Worm (Caenorhabditis elegans): ENCODE measurements around the gene cyp-33E2.

cyp-33E2 gene

DNA sequence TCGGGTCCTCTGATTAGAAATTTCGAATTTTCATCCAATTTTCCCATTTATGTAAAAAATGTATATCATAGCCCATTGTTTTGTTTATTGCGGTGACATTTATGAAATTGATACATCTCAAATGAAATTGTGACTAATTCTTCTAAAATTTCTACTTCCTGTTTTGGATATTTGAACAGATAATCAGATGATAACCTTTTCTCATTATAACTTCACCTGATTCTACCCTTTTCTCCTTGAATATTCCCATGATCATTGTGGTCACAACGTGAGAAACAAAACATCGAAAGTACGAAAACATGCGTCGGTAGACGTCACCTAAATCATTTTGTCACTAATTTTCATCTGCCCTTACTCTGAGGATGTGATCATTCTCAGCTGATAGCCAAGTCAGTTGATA, 18.1 kb downstream of the cyp-33E2 start:
- peak; percentile 29 for TF ChIP-seq hlh-30 (tag; optimal IDR thresholded peaks at IDR 0.05; ENCODE audit: insufficient read depth)
- no peak for TF ChIP-seq daf-19 (GFP tag; conservative IDR thresholded peaks at IDR 0.05)
- no peak for TF ChIP-seq D1046.2 (GFP tag; IDR thresholded peaks at IDR 0.05)
- no peak for TF ChIP-seq daf-12 (tag; optimal IDR thresholded peaks at IDR 0.05)
- no peak for TF ChIP-seq ztf-11 (tag; optimal IDR thresholded peaks at IDR 0.05)
- TF ChIP-seq zfp-3 (GFP tag; conservative IDR thresholded peaks at IDR 0.05): no peak
- TF ChIP-seq nhr-10 (tag; optimal IDR thresholded peaks at IDR 0.05): no peak

DNA sequence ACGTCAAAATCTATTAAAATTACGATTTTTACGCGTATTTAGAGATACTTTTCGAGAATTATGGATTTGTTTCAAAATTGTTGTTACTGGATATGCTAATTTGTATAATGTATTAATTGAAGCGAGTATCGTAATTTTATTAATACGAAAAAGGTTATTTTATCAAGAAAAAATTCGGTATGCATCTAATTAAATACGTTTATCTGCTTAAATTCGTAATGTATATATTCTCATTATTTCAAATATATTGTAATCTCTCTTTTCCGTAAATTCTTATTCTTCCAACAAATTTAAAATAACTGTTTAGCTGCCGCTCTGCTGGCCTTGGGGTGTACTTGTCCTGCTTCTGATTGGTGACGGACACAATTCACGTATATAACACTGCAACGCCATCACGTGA, 18.9 kb downstream of the cyp-33E2 start, which contains the start of gene dgk-4:
dgk-4 (plus strand) TSS at position 301 of the 400 bp plus-strand sequence.
- TF ChIP-seq nhr-6 (tag; optimal IDR thresholded peaks at IDR 0.05): no peak
- no peak for TF ChIP-seq nhr-77 (tag; optimal IDR thresholded peaks at IDR 0.05)
- TF ChIP-seq attf-4 (tag; optimal IDR thresholded peaks at IDR 0.05): no peak

DNA sequence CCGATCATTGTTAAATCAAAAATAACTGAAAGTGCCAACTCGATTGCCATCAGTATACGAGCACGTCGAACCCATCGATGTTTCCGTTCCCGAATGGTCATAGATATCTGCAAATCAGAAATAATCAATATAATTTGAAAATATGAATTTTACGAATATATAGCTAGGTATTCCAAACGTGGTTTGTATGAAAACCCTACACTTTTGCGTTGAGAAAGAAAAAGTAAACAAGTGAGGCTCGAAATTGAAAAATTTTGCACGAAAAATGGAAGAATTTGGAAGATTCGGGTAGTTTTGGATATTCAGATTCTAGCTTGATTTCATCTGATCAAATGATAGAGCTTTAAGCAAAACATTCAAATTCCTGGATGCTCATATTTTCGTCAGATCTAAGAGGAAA, 26.6 kb downstream of the cyp-33E2 start, which contains the start of gene F42A9.9:
F42A9.9 (minus strand) TSS at position 101 of the 400 bp plus-strand sequence.
- TF ChIP-seq tra-1 (GFP tag; IDR thresholded peaks at IDR 0.05) (no peak), attf-4 (tag; optimal IDR thresholded peaks at IDR 0.05) (no peak), zfp-3 (GFP tag; conservative IDR thresholded peaks at IDR 0.05) (no peak)

DNA sequence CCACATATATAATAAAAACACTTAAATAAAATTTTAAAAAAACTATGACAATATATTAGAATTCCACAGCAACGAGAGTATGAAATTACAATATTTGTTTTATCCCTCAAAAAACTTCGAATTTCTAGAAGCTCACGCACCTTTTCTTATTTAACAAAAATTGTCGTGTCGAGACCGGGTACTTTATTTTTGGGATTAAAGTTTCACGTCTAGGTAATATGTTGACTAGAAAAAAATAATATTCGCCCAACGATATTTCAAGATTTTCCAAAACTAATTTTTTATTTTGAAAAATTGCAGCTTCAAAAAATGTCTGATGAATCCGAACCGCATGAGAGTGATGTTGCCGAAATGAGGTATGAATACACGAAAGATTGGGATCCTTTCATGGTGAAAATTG, 32.3 kb downstream of the cyp-33E2 start, which contains the start of gene C49C8.3:
C49C8.3 (plus strand) TSS at position 301 of the 400 bp plus-strand sequence.
- TF ChIP-seq tag-97 (GFP tag; IDR thresholded peaks at IDR 0.05): no peak
- TF ChIP-seq dpl-1 (GFP tag; optimal IDR thresholded peaks at IDR 0.05): no peak
- TF ChIP-seq ama-1 (optimal IDR thresholded peaks at IDR 0.05): no peak
- TF ChIP-seq unc-39 (tag; optimal IDR thresholded peaks at IDR 0.05): no peak
- TF ChIP-seq dve-1 (tag; optimal IDR thresholded peaks at IDR 0.05; ENCODE audit: insufficient read depth): no peak
- no peak for TF ChIP-seq ceh-82 (tag; optimal IDR thresholded peaks at IDR 0.05)
- no peak for TF ChIP-seq vab-7 (GFP tag; IDR thresholded peaks at IDR 0.05)
- TF ChIP-seq zag-1 (tag; optimal IDR thresholded peaks at IDR 0.05): no peak
- TF ChIP-seq mxl-3 (GFP tag; optimal IDR thresholded peaks at IDR 0.05): no peak

DNA sequence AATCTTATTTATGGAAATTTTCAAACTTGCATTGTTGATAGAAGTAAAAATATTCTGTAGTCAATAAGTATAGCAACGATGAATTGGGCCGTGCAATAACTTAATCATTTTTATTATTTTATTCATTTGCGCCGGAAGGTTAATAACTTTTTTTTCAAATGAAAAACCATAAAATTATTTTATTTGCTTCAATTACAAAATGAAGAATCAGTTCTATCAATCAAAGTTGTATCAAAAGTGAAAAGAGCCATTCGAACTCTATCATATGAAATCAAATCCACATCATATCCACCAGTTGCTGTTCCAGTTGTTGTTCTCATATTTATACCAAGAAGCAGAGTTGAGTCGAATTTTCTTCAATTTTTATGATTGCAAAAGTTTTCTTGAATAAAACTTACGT, 36.4 kb downstream of the cyp-33E2 start, which contains the start of gene cyp-33E1:
cyp-33E1 (minus strand) TSS at position 101 of the 400 bp plus-strand sequence.
- TF ChIP-seq Y105C5A.15 (GFP tag; IDR thresholded peaks at IDR 0.05) (no peak), nhr-76 (tag; optimal IDR thresholded peaks at IDR 0.05) (no peak), lir-3 (tag; optimal IDR thresholded peaks at IDR 0.05) (no peak), ctbp-1 (GFP tag; IDR thresholded peaks at IDR 0.05) (no peak), jun-1 (tag; optimal IDR thresholded peaks at IDR 0.05) (no peak), fkh-10 (GFP tag; optimal IDR thresholded peaks at IDR 0.05) (no peak), F44E2.7 (GFP tag; IDR thresholded peaks at IDR 0.05) (no peak), zip-2 (tag; optimal IDR thresholded peaks at IDR 0.05) (no peak), nhr-25 (tag; optimal IDR thresholded peaks at IDR 0.05; ENCODE audit: borderline replicate concordance, insufficient read depth) (no peak), daf-16 (GFP tag; optimal IDR thresholded peaks at IDR 0.05) (no peak), daf-16 (tag; optimal IDR thresholded peaks at IDR 0.05) (no peak), dpl-1 (GFP tag; optimal IDR thresholded peaks at IDR 0.05) (no peak), madf-5 (GFP tag; IDR thresholded peaks at IDR 0.05) (no peak)

DNA sequence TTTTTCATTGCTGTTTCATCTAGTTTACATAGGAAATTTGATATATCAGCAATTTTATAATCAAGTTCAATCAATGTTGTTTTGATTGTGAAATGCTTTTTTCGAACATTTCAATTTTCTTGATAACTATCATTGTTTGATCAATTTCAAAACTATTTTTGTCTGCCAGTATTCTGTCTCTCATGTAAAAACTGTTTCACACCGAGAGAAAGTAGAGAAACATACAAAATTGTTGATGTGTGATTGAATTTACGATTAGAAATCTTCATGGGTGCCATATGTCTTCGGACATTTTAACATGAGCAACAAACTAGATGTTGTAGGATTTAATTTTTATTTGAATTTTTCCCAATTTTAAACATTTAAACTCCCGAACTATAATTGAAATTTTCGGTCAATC, 38.6 kb downstream of the cyp-33E2 start, which contains the start of gene C49C8.2:
C49C8.2 (plus strand) TSS at position 393 of the 400 bp plus-strand sequence.
- TF ChIP-seq hlh-11 (tag; optimal IDR thresholded peaks at IDR 0.05) (peak; percentile 51), madf-9 (GFP tag; conservative IDR thresholded peaks at IDR 0.05) (no peak), T20F7.1 (GFP tag; optimal IDR thresholded peaks at IDR 0.05) (peak; percentile 28), daf-16 (GFP tag; optimal IDR thresholded peaks at IDR 0.05) (no peak), daf-16 (tag; optimal IDR thresholded peaks at IDR 0.05) (peak; percentile 66), zag-1 (tag; optimal IDR thresholded peaks at IDR 0.05) (no peak), unc-62 (GFP tag; optimal IDR thresholded peaks at IDR 0.05 in 1 of 2) (peak in 1 of 2 experiments; percentile 81), unc-62 (tag; optimal IDR thresholded peaks at IDR 0.05) (no peak), aha-1 (tag) (peak; percentile 57), mep-1 (tag; optimal IDR thresholded peaks at IDR 0.05) (no peak), dve-1 (tag; optimal IDR thresholded peaks at IDR 0.05; ENCODE audit: insufficient read depth) (peak; percentile 56), nhr-28 (tag; optimal IDR thresholded peaks at IDR 0.05) (peak; percentile 22), Y75B8A.6 (GFP tag; IDR thresholded peaks at IDR 0.05) (no peak), mdt-29 (GFP tag; IDR thresholded peaks at IDR 0.05) (no peak), pha-4 (GFP tag; IDR thresholded peaks at IDR 0.05) (no peak), pha-4 (tag; optimal IDR thresholded peaks at IDR 0.05) (no peak), php-3 (GFP tag; IDR thresholded peaks at IDR 0.05) (no peak)

Data from whole organism, L4 larva.